Fruit fly (Drosophila melanogaster) whole organism, wandering third instar larva: ENCODE data around the gene CG13712.

Experiments used
- Dif ChIP-seq: fragments of 200-275, 200-300 bp; sonication (Bioruptor generic); optimal IDR thresholded peaks from 2 replicates; lab custom pipeline; 2018; ENCODE audit warnings: missing biosample characterization, missing genetic modification characterization; ENCODE audit not compliant: partially characterized antibody
- Myc ChIP-seq: fragments of >200 bp; optimal IDR thresholded peaks from 2 replicates; lab custom pipeline; 2017
- dl ChIP-seq, 2 experiments: fragments of 175-275, 200-275 bp in 1 of 2; fragments of 200-275 bp in 1 of 2; sonication (Bioruptor generic); optimal IDR thresholded peaks; lab custom pipeline; 2018; ENCODE audit warnings: mild to moderate bottlenecking in 2 of 2, missing biosample characterization in 2 of 2, missing genetic modification characterization in 2 of 2, moderate library complexity in 2 of 2; ENCODE audit not compliant: partially characterized antibody in 2 of 2, insufficient read depth in 1 of 2
- h ChIP-seq: fragments of 200-800 bp; sonication (Bioruptor generic); optimal IDR thresholded peaks from 3 replicates; lab custom pipeline; 2016; ENCODE audit warnings: missing biosample characterization, mild to moderate bottlenecking, missing genetic modification characterization
- lola ChIP-seq: fragments of >200 bp; optimal IDR thresholded peaks from 2 replicates; lab custom pipeline; 2017; ENCODE audit warnings: missing biosample characterization, missing genetic modification characterization
- pan ChIP-seq: fragments of >200 bp; optimal IDR thresholded peaks from 2 replicates; lab custom pipeline; 2017
- usp ChIP-seq: fragments of >200 bp; optimal IDR thresholded peaks from 2 replicates; lab custom pipeline; 2017; ENCODE audit warnings: missing biosample characterization, missing genetic modification characterization
- woc ChIP-seq: sonication (Bioruptor generic); optimal IDR thresholded peaks from 2 replicates; lab custom pipeline; 2016; ENCODE audit warnings: missing biosample characterization, mild to moderate bottlenecking, missing genetic modification characterization

dm6 chr3L:4697301-4697700 is 12.4 kb downstream of the CG13712 start, which contains the start of gene CG13713:
- no peak for TF ChIP-seq usp (GFP tag; lab: Kevin White, UChicago)
- TF ChIP-seq dl (GFP tag; optimal IDR thresholded peaks at IDR 0.05; lab: Kevin White, UChicago; ENCODE audit: insufficient read depth in 1 of 2, partially characterized antibody in 2 of 2): no peak
- no peak for TF ChIP-seq Dif (GFP tag; lab: Kevin White, UChicago)
- no peak for TF ChIP-seq woc (GFP tag; lab: Kevin White, UChicago)
- TF ChIP-seq pan (lab: Kevin White, UChicago): no peak
- no peak for TF ChIP-seq Myc (lab: Kevin White, UChicago)
- no peak for TF ChIP-seq lola (GFP tag; lab: Kevin White, UChicago)
- no peak for TF ChIP-seq h (GFP tag; lab: Kevin White, UChicago)
